Worm (Caenorhabditis elegans) whole organism, L1 larva: ENCODE measurements around the gene pho-5.

Source experiments
- aly-2 ChIP-seq: fragments of 150-350 bp; optimal IDR thresholded peaks from 2 replicates; lab custom pipeline; 2014; ENCODE audit warnings: missing biosample characterization, missing genetic modification characterization
- ama-1 ChIP-seq: fragments of 150-350 bp; optimal IDR thresholded peaks from 2 replicates; lab custom pipeline; 2014
- blmp-1 ChIP-seq: fragments of 150-350 bp; optimal IDR thresholded peaks from 2 replicates; lab custom pipeline; 2014; ENCODE audit warnings: missing biosample characterization, missing genetic modification characterization
- fkh-10 ChIP-seq: sonication (generic microtip); optimal IDR thresholded peaks from 2 replicates; lab custom pipeline; 2017; ENCODE audit warnings: missing biosample characterization, missing genetic modification reagents, missing genetic modification characterization
- lin-35 ChIP-seq, 2 experiments: fragments of 150-350 bp; optimal IDR thresholded peaks; 2 replicates each; lab custom pipeline; 2014; ENCODE audit warnings: missing biosample characterization in 2 of 2, missing genetic modification characterization in 2 of 2, missing genetic modification reagents in 2 of 2
- mdl-1 ChIP-seq, 2 experiments: fragments of 150-350 bp; optimal IDR thresholded peaks; 2 replicates each; lab custom pipeline; 2014 to 2017; ENCODE audit warnings: missing biosample characterization in 2 of 2, missing genetic modification characterization in 2 of 2, inconsistent platforms in 1 of 2
- nhr-237 ChIP-seq: fragments of 150-350 bp; optimal IDR thresholded peaks from 2 replicates; lab custom pipeline; 2014; ENCODE audit warnings: missing biosample characterization, missing genetic modification characterization
- nhr-28 ChIP-seq: fragments of 150-350 bp; optimal IDR thresholded peaks from 2 replicates; lab custom pipeline; 2014; ENCODE audit warnings: missing biosample characterization, missing genetic modification characterization
- nhr-71 ChIP-seq: sonication (generic microtip); optimal IDR thresholded peaks from 2 replicates; lab custom pipeline; 2016; ENCODE audit warnings: mild to moderate bottlenecking, missing genetic modification characterization, moderate library complexity, missing compliant biosample characterization
- nhr-76 ChIP-seq: sonication (generic microtip); optimal IDR thresholded peaks from 2 replicates; lab custom pipeline; 2017; ENCODE audit warnings: missing biosample characterization, missing genetic modification characterization
- pag-3 ChIP-seq: sonication (generic microtip); optimal IDR thresholded peaks from 2 replicates; lab custom pipeline; 2017; ENCODE audit warnings: missing genetic modification characterization, mild to moderate bottlenecking, missing compliant biosample characterization, antibody characterized with exemption, borderline replicate concordance; ENCODE audit not compliant: insufficient read depth
- sptf-1 ChIP-seq: fragments of 150-350 bp; optimal IDR thresholded peaks from 2 replicates; lab custom pipeline; 2014; ENCODE audit warnings: missing biosample characterization, missing genetic modification characterization
- tbx-2 ChIP-seq: sonication (generic microtip); optimal IDR thresholded peaks from 2 replicates; lab custom pipeline; 2016; ENCODE audit warnings: missing genetic modification characterization, missing compliant biosample characterization
- zag-1 ChIP-seq: fragments of 150-350 bp; optimal IDR thresholded peaks from 2 replicates; lab custom pipeline; 2014; ENCODE audit warnings: missing biosample characterization, missing genetic modification characterization

ce11 chrIII:7314473-7314872 lies 28.8 kb upstream of the pho-5 start:
- no peak for TF ChIP-seq nhr-237
- TF ChIP-seq nhr-76, result no peak
- no peak for TF ChIP-seq mdl-1 (tag; optimal IDR thresholded peaks at IDR 0.05; lab: Kevin White, UChicago)
- TF ChIP-seq pag-3 (tag; lab: Kevin White, UChicago), result no peak
- no peak for TF ChIP-seq ama-1 (lab: Kevin White, UChicago)
- TF ChIP-seq blmp-1 (tag; lab: Kevin White, UChicago), result no peak
- TF ChIP-seq nhr-71 (tag; lab: Kevin White, UChicago), result no peak
- TF ChIP-seq aly-2 (tag; lab: Kevin White, UChicago), result no peak
- TF ChIP-seq sptf-1 (tag; lab: Kevin White, UChicago), result no peak
- no peak for TF ChIP-seq nhr-28 (tag; lab: Kevin White, UChicago)
- TF ChIP-seq lin-35 (GFP tag; optimal IDR thresholded peaks at IDR 0.05; lab: Kevin White, UChicago), result no peak
- TF ChIP-seq zag-1 (tag; lab: Kevin White, UChicago), result no peak
- TF ChIP-seq tbx-2 (tag; lab: Kevin White, UChicago), result no peak
- no peak for TF ChIP-seq fkh-10
